Fruit fly (Drosophila melanogaster): ENCODE results near the gene CG15399.

CG15399 gene

DNA sequence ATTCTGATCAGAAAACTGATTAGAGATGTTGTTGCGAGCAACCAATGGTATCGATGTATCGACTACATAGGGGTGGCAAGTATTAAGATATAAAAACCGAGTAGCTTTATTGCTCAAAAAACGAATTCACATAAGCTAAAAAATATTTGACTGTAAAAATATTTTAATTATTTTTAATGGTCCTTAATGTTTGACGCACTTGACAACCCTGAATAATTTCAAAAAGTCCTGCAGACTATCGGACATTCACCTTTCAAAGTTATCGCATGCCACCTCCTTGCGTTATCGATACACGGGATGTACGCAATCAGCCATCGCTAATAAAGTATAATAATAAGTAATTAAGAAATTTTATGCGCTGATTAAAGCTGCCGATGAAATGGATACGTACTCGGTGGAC is 11.9 kb downstream of the CG15399 start, which contains the start of the genes HemK2, Snapin and Tnpo-SR (continued):
- TF ChIP-seq CG10543 (GFP tag; optimal IDR thresholded peaks at IDR 0.05), result peak; percentile 95
- peak; percentile 94 for TF ChIP-seq CG17361 (GFP tag; IDR thresholded peaks at IDR 0.05)
- TF ChIP-seq CG15479 (GFP tag; optimal IDR thresholded peaks at IDR 0.05), result peak; percentile 6
- TF ChIP-seq odd (GFP tag; optimal IDR thresholded peaks at IDR 0.05), result peak; percentile 78
- peak; percentile 94 for TF ChIP-seq CoRest (tag; optimal IDR thresholded peaks at IDR 0.05)
- peak; percentile 56; the same call in 1 of the 3 replicates for TF ChIP-seq sr (GFP tag; IDR thresholded peaks at IDR 0.05)
- peak; percentile 79 for TF ChIP-seq Side (GFP tag; optimal IDR thresholded peaks at IDR 0.05)
- TF ChIP-seq pnt (GFP tag; optimal IDR thresholded peaks at IDR 0.05), result peak; percentile 74
- TF ChIP-seq CG3065 (GFP tag; optimal IDR thresholded peaks at IDR 0.05), result peak; percentile 89
- TF ChIP-seq zen2 (GFP tag; IDR thresholded peaks at IDR 0.05; ENCODE audit: partially characterized antibody), result peak; percentile 85; the same call in 2 of the 3 replicates
- peak; percentile 59 for TF ChIP-seq CG3163 (GFP tag; optimal IDR thresholded peaks at IDR 0.05)
- TF ChIP-seq CG43689 (GFP tag; IDR thresholded peaks at IDR 0.05), result peak; percentile 79
- peak; percentile 85 for TF ChIP-seq sd (tag; optimal IDR thresholded peaks at IDR 0.05)
- TF ChIP-seq kni (GFP tag; optimal IDR thresholded peaks at IDR 0.05), result peak; percentile 82
- TF ChIP-seq ken (GFP tag; IDR thresholded peaks at IDR 0.05), result peak; percentile 96
- peak; percentile 88 for TF ChIP-seq chn (GFP tag; optimal IDR thresholded peaks at IDR 0.05)
- peak; percentile 79 for TF ChIP-seq scrt (GFP tag; optimal IDR thresholded peaks at IDR 0.05)
- peak; percentile 86 for TF ChIP-seq seq (GFP tag; IDR thresholded peaks at IDR 0.05)
- peak; percentile 87 for TF ChIP-seq CG10959 (GFP tag; IDR thresholded peaks at IDR 0.05)
- TF ChIP-seq CG14965 (GFP tag; optimal IDR thresholded peaks at IDR 0.05; ENCODE audit: borderline replicate concordance), result no peak
- TF ChIP-seq CG7928 (GFP tag; optimal IDR thresholded peaks at IDR 0.05), result peak; percentile 67
- peak; percentile 93 for TF ChIP-seq E2f1 (GFP tag; IDR thresholded peaks at IDR 0.05)
- TF ChIP-seq CG16815 (GFP tag; optimal IDR thresholded peaks at IDR 0.05), result peak; percentile 85
- TF ChIP-seq BEAF-32 (GFP tag; optimal IDR thresholded peaks at IDR 0.05), result peak; percentile 99
- TF ChIP-seq Bteb2 (GFP tag; optimal IDR thresholded peaks at IDR 0.05), result peak; percentile 83
- TF ChIP-seq CG32767 (GFP tag; IDR thresholded peaks at IDR 0.05), result peak; percentile 83; the same call in 1 of the 2 replicates
- TF ChIP-seq Mrtf (GFP tag; IDR thresholded peaks at IDR 0.05), result peak; percentile 91
- peak; percentile 86 for TF ChIP-seq chm (GFP tag; IDR thresholded peaks at IDR 0.05)
- peak; percentile 96 for TF ChIP-seq sens (GFP tag)
- peak; percentile 91 for TF ChIP-seq CG17359 (tag; optimal IDR thresholded peaks at IDR 0.05)
- TF ChIP-seq CG30431 (GFP tag; optimal IDR thresholded peaks at IDR 0.05), result peak; percentile 81
- peak; percentile 93 for TF ChIP-seq ranshi (GFP tag; IDR thresholded peaks at IDR 0.05)
- peak; percentile 82 for TF ChIP-seq Dad (GFP tag; optimal IDR thresholded peaks at IDR 0.05)
- peak; percentile 97 for TF ChIP-seq knrl (GFP tag; IDR thresholded peaks at IDR 0.05; ENCODE audit: partially characterized antibody)
- TF ChIP-seq sisA (GFP tag; IDR thresholded peaks at IDR 0.05), result peak; percentile 91
- peak; percentile 91 for TF ChIP-seq CG11093 (GFP tag; IDR thresholded peaks at IDR 0.05)
- peak; percentile 79 for TF ChIP-seq CG5953 (GFP tag; IDR thresholded peaks at IDR 0.05)
- peak; percentile 43 for TF ChIP-seq Neu2 (GFP tag; optimal IDR thresholded peaks at IDR 0.05; ENCODE audit: borderline replicate concordance)
- peak; percentile 94 for TF ChIP-seq CG31441 (GFP tag; IDR thresholded peaks at IDR 0.05)
- TF ChIP-seq wek (GFP tag; optimal IDR thresholded peaks at IDR 0.05), result no peak
- TF ChIP-seq CG6254 (GFP tag; optimal IDR thresholded peaks at IDR 0.05), result peak; percentile 73
- peak; percentile 83 for TF ChIP-seq CG2889 (GFP tag; IDR thresholded peaks at IDR 0.05)
- peak; percentile 95 for TF ChIP-seq B-H2 (GFP tag; optimal IDR thresholded peaks at IDR 0.05)
- peak; percentile 75 for TF ChIP-seq NC2β (GFP tag; optimal IDR thresholded peaks at IDR 0.05)
- no peak for TF ChIP-seq bigmax (GFP tag; optimal IDR thresholded peaks at IDR 0.05)
- peak; percentile 40 for TF ChIP-seq disco-r (GFP tag; optimal IDR thresholded peaks at IDR 0.05)
- TF ChIP-seq CG6654 (GFP tag; optimal IDR thresholded peaks at IDR 0.05), result peak; percentile 36
- TF ChIP-seq Mes4 (GFP tag; optimal IDR thresholded peaks at IDR 0.05), result peak; percentile 26
- TF ChIP-seq da (GFP tag; optimal IDR thresholded peaks at IDR 0.05), result peak; percentile 55
- TF ChIP-seq pum (GFP tag; optimal IDR thresholded peaks at IDR 0.05), result peak; percentile 79
- TF ChIP-seq Sox100B (GFP tag; optimal IDR thresholded peaks at IDR 0.05), result peak; percentile 79

Data from whole organism, embryonic.